Worm (Caenorhabditis elegans): ENCODE results near the gene C08B6.14.

The C08B6.14 gene

DNA sequence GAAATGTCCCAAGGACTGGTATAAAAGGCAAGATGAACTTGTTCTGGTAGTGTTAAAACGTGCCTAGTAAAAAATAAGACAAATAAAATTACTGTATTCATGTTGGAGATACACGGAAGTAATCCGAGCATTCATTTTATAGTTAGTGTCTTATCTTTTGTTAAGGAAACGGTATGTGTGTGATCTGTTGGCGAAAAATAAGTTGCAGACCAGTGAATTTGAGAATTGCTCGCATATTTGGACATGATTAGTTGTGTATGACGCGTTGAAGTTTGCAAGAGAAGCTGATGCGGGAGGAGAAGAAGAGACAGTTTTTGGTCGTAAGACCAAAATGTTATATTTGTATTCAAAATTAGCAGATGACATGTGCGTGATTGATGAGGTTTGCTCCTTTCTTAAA lies at the start of gene C08B6.14:
TSS of gene C08B6.14 (minus strand) at position 101 of the 400 bp plus-strand sequence.
- TF ChIP-seq unc-62 (GFP tag; optimal IDR thresholded peaks at IDR 0.05), result no peak

DNA sequence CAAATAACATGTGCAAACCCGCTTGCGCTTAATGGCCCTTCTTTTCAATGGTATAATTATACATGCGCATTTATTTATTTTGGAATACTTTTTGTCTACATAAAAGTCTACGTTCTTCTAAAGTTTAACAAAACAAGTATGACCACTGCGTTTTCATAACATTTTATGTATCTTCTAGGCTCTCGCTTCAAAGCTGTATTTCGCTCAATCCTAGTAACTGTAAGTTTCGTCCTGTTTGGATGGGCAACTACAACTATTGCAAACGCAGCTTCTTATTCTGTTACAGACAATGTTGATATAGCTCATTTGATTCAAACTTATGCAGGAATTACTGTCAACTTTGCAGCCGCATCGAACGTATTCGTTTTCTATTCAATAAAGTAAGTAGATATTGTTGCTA lies 47.9 kb upstream of the C08B6.14 start, which contains the start of gene srsx-27:
TSS of gene srsx-27 (plus strand) at position 301 of the 400 bp plus-strand sequence.
- no peak for TF ChIP-seq unc-62 (GFP tag; optimal IDR thresholded peaks at IDR 0.05)

DNA sequence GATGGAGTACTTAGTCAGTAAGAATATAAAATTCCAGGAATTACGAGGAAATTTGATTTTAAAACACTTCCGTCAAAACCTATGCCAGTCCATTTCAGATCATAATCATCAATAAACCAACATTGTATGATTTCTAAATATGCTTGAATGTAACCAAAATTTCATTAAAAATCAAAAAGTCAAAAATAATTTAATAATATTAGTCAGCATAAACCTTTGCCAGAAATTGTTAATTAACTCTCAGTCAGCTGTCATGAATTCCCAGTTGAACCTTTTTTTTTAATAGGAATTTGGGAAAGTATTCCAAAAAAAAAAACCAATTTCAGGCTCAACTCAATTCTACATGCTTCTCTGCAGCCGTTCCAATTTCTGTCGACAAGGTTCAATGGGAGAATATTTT lies 46.5 kb upstream of the C08B6.14 start, which contains the start of gene srsx-26:
TSS of gene srsx-26 (plus strand) at position 301 of the 400 bp plus-strand sequence.
- TF ChIP-seq unc-62 (GFP tag; optimal IDR thresholded peaks at IDR 0.05), result no peak

DNA sequence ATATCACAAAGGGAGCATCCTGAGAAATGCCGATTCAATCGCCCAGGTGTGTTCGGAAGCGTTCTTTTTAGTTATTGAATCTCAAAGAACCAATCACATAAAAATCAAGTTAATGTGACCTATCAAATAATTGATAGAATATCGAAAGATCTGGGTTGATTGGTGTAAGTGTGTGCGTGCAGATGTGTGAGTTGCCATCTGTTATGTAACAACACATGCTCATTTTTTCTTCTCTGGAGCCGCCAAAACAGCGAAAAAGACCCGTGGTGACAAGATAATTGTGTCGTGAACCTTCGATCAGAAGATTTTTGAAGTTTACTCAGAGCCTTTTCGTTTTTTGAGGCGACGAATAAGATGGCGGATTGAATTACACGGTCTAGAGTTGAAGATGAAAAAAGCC lies 45.0 kb upstream of the C08B6.14 start:
- no peak for TF ChIP-seq unc-62 (GFP tag; optimal IDR thresholded peaks at IDR 0.05)

DNA sequence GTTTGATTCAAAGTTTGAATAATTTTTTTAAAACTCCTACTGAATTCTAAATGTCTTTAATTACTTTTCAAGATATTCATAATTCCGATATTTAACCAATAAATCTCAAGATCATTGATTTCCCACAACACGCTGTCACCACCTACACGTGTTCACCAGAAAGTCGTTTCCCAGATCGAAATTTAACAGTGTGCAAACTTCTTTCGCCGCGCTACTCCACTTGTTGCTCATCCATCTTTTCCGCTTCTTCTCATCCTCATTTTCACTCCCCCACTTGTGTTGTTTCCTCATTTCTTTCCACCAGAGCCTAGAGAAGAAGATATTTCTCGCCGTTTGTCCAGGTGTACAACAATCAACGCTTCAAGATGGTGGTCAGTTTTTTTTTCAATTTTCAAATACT lies 43.8 kb upstream of the C08B6.14 start, which contains the start of gene C51E3.9:
TSS of gene C51E3.9 (plus strand) at position 301 of the 400 bp plus-strand sequence.
- no peak for TF ChIP-seq unc-62 (GFP tag; optimal IDR thresholded peaks at IDR 0.05)

DNA sequence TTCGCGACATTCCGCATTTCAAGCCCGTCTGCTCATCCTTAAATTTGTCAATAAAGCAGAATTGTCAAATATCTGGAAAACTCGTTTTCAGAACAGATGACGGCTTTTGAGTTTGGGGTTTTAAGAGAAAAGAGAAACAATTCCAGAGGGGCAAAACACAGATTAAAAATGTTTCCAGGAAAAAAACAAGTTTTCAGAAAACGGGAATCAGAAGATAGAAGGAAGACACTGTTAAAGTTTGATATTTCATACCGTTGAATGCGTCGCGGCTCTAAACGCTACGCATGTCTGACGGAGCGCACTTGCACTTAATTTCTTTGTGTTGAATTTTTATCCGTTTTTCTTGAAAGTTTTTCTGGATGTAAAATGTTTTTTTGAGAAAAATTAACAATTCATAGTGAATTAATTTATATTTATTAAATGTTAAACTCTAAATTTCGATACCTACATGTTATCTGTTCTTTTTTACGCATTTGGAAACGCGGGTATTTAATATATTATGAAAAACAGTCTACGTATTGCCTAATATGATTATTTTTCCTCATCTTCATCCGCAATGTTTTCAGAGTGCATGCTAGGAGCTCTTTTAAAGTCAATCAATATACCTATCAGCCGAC lies 32.4 kb upstream of the C08B6.14 start, which contains the start of the genes C08B6.18, wdr-20 and C08B6.8:
TSS of gene C08B6.18 (minus strand) at position 51 of the 617 bp plus-strand sequence.
TSS of gene wdr-20 (minus strand) at position 82 of the 617 bp plus-strand sequence.
TSS of gene C08B6.8 (plus strand) at position 567 of the 617 bp plus-strand sequence.
- no peak for TF ChIP-seq unc-62 (GFP tag; optimal IDR thresholded peaks at IDR 0.05)

DNA sequence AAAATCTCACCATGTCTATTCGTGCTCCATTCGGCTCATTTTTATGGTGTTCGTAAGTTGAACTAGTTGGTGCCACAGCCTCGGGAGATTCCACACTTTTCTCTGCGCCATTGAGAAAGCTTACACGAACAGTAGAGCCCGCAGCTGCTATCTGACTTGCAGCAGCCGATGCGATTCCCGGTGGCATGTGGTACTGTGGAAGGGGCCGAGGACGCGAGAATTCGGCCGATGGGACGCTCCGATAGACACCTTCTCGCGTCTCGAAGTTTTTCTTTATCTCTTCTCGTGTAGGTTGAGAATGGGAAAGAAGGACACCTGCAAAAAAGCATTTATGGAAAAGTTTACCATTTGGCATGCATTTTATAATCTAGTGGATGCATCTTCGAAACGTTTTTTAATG lies 31.5 kb upstream of the C08B6.14 start:
- TF ChIP-seq unc-62 (GFP tag; optimal IDR thresholded peaks at IDR 0.05), result no peak

DNA sequence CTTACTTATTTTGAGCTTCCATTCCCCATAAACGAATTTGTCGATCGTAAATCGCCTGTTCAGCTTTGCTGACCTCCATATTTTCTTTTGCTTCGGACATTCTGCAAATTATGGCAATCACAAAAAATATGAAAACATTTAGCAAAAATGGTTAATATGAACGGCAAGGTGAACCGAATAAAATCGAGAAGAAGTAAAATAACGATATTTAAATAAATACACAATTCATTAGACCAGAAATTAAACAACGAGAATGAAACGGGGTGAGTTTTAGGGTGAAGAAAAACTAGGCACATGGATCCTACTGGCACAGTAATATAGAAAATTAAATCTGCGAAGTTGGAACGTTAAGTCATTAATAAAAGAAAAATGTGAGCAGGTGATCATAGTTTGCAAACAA lies 28.4 kb upstream of the C08B6.14 start, which contains the start of gene aos-1:
TSS of gene aos-1 (minus strand) at position 101 of the 400 bp plus-strand sequence.
- TF ChIP-seq unc-62 (GFP tag; optimal IDR thresholded peaks at IDR 0.05), result no peak

DNA sequence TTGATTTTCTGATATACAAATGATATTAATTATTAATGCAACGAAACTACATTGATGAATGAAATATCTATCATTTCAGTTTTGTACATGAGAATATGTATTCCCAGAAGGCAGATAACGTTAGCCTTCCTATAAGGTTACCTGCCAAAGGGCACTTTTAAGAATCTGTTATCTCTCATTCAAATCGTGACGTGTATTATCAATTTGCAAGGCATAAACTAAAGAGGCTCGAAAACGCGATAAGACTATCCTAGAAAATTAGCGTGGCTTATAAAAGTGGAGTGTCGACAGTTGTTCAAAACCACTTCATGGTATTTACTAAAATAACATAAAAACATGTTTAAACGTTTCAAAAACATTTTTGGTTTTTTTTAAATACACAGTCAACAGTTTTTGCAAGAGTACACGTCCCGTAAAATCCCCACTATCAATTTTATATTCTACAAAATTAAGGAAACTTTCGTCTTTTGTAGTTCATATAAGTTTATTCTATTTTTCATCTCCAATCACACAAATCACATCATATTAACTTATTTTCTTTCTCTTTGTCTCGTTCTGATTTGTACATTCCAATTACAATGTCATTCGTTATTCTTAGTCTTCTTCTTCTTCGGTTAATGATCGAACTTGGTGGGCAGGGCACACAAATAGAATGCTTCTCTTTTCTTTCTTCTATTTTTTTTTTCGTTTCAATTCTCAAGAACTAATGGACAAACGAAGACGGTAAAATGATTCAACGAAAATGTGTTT lies 23.2 kb upstream of the C08B6.14 start, which contains the start of gene C08B6.10:
TSS of gene C08B6.10 (plus strand) at position 700 of the 750 bp plus-strand sequence.
- no peak for TF ChIP-seq unc-62 (GFP tag; optimal IDR thresholded peaks at IDR 0.05)

DNA sequence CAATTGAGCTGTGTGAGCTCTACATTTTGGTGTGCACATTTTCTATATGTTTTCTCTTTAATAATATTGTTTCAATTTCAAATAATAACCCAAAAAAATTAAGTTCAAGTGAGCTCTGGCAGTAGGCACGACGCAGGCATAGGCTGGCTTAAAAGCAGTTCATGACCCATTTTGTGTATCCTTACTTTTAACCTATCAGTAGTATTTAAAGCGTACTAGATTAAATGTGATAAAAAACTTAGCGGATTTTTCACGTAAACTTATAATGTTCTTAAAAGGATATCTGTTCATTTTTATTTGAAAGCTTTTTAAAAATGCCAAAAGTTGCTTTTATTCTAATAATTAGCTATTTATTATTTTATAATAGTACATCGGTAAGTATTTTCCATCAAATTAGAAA lies 21.5 kb upstream of the C08B6.14 start, which contains the start of gene C08B6.6:
TSS of gene C08B6.6 (plus strand) at position 301 of the 400 bp plus-strand sequence.
- no peak for TF ChIP-seq unc-62 (GFP tag; optimal IDR thresholded peaks at IDR 0.05)

DNA sequence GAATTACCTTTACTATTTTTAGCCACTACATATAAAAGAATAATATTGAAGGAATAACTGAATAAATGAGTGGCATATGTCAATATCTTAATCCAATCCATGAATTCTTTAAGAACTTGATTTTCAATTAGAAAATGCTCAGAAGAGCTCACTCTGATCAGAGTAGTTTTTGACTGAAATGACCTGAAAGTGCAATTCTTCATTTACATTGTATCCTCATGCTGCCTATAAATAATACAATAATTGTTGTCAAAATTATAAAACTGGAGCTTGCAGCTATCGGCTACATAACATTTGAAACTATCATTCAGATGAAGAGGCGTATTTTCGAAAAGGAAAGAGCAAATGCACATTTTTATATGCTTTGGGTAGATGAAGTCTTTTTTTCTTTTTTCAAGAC lies 20.9 kb upstream of the C08B6.14 start, which contains the start of gene srxa-19:
TSS of gene srxa-19 (minus strand) at position 101 of the 400 bp plus-strand sequence.
- no peak for TF ChIP-seq unc-62 (GFP tag; optimal IDR thresholded peaks at IDR 0.05)

DNA sequence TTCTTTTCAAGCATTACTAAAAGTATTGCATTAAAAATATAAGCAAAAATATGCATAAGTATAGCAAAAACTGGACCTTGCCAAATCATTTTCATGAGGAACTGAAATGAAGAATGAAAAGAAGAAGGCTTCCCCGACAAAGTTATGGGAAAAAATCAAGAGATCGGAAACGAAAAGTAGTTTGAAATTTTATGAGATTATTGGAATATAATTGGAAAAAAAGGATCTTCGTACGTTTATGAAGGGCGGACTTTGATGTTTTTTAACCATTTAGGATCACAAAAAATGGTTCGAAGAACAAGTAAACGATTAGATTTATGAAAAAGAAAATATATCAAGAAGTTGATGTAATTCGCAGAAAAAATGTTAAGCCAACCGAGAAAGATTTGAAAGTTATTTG lies 19.1 kb upstream of the C08B6.14 start, which contains the start of gene srxa-18:
TSS of gene srxa-18 (minus strand) at position 100 of the 400 bp plus-strand sequence.
- no peak for TF ChIP-seq unc-62 (GFP tag; optimal IDR thresholded peaks at IDR 0.05)

DNA sequence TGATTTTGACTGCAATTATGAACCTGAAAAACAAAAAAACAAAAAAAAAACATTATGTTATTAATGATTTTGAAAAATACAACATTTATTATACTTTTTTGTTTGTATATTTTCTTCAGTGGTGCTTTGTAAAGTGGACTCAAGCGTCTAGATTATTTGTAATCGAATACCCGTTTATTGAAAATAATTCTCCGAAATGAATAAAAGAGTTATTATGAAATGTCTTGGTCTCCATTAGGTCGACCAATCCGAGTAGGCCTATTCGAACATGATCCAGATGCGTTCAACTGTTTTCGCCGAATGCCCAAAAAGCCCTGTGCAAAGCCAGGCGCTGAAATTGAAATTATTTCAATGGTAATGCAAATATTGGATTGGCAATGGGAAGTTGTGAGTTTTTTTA lies 15.6 kb upstream of the C08B6.14 start, which contains the start of gene C08B6.5:
TSS of gene C08B6.5 (plus strand) at position 301 of the 400 bp plus-strand sequence.
- TF ChIP-seq unc-62 (GFP tag; optimal IDR thresholded peaks at IDR 0.05), result no peak

DNA sequence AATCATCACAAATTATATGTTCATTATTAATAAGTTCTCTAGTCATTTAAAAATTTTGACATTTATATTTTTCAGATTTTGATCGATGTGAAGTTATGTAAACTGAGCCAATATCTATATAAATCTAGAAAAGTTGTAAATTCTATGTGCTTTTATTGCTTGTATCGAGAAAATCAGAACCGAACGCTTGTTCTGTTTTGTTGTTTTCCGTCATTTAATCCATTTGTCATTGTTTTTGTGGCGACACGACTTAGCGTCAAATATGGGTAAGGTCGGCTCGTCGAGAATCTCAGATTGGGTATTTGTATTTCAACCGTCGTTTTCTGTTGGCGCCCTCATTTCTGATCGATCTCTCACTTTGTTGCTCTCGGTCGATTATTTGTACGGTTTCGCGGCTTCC lies 12.5 kb upstream of the C08B6.14 start, which contains the start of gene cht-5:
TSS of gene cht-5 (plus strand) at position 301 of the 400 bp plus-strand sequence.
- no peak for TF ChIP-seq unc-62 (GFP tag; optimal IDR thresholded peaks at IDR 0.05)

DNA sequence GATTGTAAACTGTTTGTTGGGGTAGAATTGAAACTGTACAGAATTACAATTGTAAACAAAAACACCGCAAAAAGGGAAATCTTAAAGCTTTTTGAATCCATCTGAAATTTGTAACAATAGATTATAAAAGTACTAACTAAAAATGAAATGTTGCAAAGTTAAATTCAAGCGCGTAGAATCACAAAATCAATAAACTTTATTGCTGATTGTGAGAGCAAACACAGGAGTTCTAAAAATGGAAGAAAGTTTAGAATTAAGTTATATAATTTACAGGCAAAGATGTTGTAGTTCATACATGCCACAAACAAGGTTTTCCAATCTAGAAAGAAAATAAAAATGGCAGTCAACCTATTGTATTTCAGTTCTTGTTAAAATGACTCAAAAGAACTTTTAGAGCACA lies 10.4 kb upstream of the C08B6.14 start, which contains the start of gene C08B6.3:
TSS of gene C08B6.3 (minus strand) at position 101 of the 400 bp plus-strand sequence.
- no peak for TF ChIP-seq unc-62 (GFP tag; optimal IDR thresholded peaks at IDR 0.05)

DNA sequence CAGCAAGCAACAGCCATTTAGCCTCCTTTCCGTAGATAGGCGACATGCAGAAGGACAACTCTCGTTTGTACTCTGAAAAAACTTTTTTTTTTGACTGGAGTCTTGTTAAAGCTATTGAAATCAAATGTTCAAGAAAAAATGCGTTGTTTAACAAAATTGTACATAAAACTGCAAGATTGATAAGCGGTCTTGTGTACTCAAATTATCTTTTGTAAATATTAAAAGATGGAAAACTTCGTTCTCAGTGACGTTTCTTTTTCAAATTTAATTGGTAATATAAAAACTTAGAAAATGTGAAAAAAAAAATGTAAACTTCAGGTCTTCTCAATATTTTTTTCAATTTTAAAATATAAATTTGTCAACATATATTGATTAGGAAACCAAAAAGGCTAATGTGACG lies 9.3 kb upstream of the C08B6.14 start:
- no peak for TF ChIP-seq unc-62 (GFP tag; optimal IDR thresholded peaks at IDR 0.05)

Measured in whole organism, dauer.